Worm (Caenorhabditis elegans) whole organism, L1 larva: ENCODE results near the gene spt-5.

ENCODE experiments used
- C34B4.2 ChIP-seq: sonication (generic microtip); optimal IDR thresholded peaks from 2 replicates; lab custom pipeline; 2017; ENCODE audit warnings: mild to moderate bottlenecking, missing genetic modification characterization, missing compliant biosample characterization
- F16B12.6 ChIP-seq: fragments of 150-350 bp; optimal IDR thresholded peaks from 2 replicates; lab custom pipeline; 2014; ENCODE audit warnings: missing biosample characterization, missing genetic modification characterization
- alr-1 ChIP-seq: fragments of 200-800 bp; sonication (Bioruptor generic); optimal IDR thresholded peaks from 2 replicates; lab custom pipeline; 2018; ENCODE audit warnings: borderline replicate concordance, mild to moderate bottlenecking, missing genetic modification characterization, missing compliant biosample characterization
- ama-1 ChIP-seq: fragments of 150-350 bp; optimal IDR thresholded peaks from 2 replicates; lab custom pipeline; 2014
- blmp-1 ChIP-seq: fragments of 150-350 bp; optimal IDR thresholded peaks from 2 replicates; lab custom pipeline; 2014; ENCODE audit warnings: missing biosample characterization, missing genetic modification characterization
- ceh-82 ChIP-seq, 3 experiments: fragments of 150-350 bp in 1 of 3; sonication (generic microtip) in 2 of 3; optimal IDR thresholded peaks; 2 replicates each; lab custom pipeline; 2014 to 2017; ENCODE audit warnings: missing biosample characterization in 3 of 3, missing genetic modification characterization in 3 of 3
- dsc-1 ChIP-seq: sonication (generic microtip); optimal IDR thresholded peaks from 2 replicates; lab custom pipeline; 2016; ENCODE audit warnings: mild to moderate bottlenecking, missing genetic modification characterization, missing compliant biosample characterization
- efl-1 ChIP-seq, 4 experiments: fragments of 150-350 bp; optimal IDR thresholded peaks in 3 of 4; peaks in 1 of 4; 1 replicate in 1 of 4; 2 replicates in 3 of 4; lab custom pipeline; 2014; ENCODE audit warnings: missing biosample characterization in 2 of 4, missing genetic modification characterization in 2 of 4, missing genetic modification reagents in 2 of 4
- efl-3 ChIP-seq: fragments of 200-800 bp; sonication (Bioruptor generic); optimal IDR thresholded peaks from 2 replicates; lab custom pipeline; 2018; ENCODE audit warnings: mild to moderate bottlenecking, missing genetic modification characterization, missing compliant biosample characterization
- egl-13 ChIP-seq: sonication (generic microtip); optimal IDR thresholded peaks from 2 replicates; lab custom pipeline; 2016; ENCODE audit warnings: missing genotype, missing genetic modification reagents, missing genetic modification characterization, missing compliant biosample characterization
- egl-27 ChIP-seq, 2 experiments: fragments of 150-350 bp in 1 of 2; sonication (generic microtip); optimal IDR thresholded peaks; 3 replicates each; lab custom pipeline; 2017 to 2018; ENCODE audit warnings: missing biosample characterization in 2 of 2, missing genetic modification characterization in 2 of 2, missing genetic modification reagents in 2 of 2
- elt-2 ChIP-seq: sonication (generic microtip); optimal IDR thresholded peaks from 2 replicates; lab custom pipeline; 2016; ENCODE audit warnings: missing genetic modification characterization, mild to moderate bottlenecking, inconsistent platforms, missing compliant biosample characterization, missing genetic modification reagents
- elt-3 ChIP-seq, 6 experiments: fragments of 150-350 bp in 1 of 6; sonication (generic microtip); optimal IDR thresholded peaks; 2 replicates each; lab custom pipeline; 2017 to 2018; ENCODE audit warnings: missing biosample characterization in 6 of 6, missing genetic modification characterization in 6 of 6, inconsistent platforms in 1 of 6
- ets-5 ChIP-seq: fragments of 200-800 bp; sonication (Bioruptor generic); IDR thresholded peaks from 2 replicates; pipeline ENCODE4 v1.3.6; 2022; ENCODE audit warnings: missing genetic modification characterization, missing compliant biosample characterization
- fkh-10 ChIP-seq: sonication (generic microtip); optimal IDR thresholded peaks from 2 replicates; lab custom pipeline; 2017; ENCODE audit warnings: missing biosample characterization, missing genetic modification reagents, missing genetic modification characterization
- fkh-8 ChIP-seq: sonication (generic microtip); optimal IDR thresholded peaks from 2 replicates; lab custom pipeline; 2016; ENCODE audit warnings: mild to moderate bottlenecking, missing genetic modification characterization, missing compliant biosample characterization
- grh-1 ChIP-seq: fragments of 200-800 bp; sonication (Bioruptor generic); IDR thresholded peaks from 2 replicates; pipeline ENCODE4 v1.3.6; 2022; ENCODE audit warnings: missing genetic modification reagents, missing genetic modification characterization, missing compliant biosample characterization
- irx-1 ChIP-seq: sonication (generic microtip); optimal IDR thresholded peaks from 2 replicates; lab custom pipeline; 2016; ENCODE audit warnings: missing genetic modification characterization, missing compliant biosample characterization
- jun-1 ChIP-seq: fragments of 150-350 bp; optimal IDR thresholded peaks from 2 replicates; lab custom pipeline; 2014; ENCODE audit warnings: missing biosample characterization, missing genetic modification reagents, missing genetic modification characterization
- lin-13 ChIP-seq: fragments of 150-350 bp; optimal IDR thresholded peaks from 2 replicates; lab custom pipeline; 2014; ENCODE audit warnings: missing biosample characterization, missing genetic modification reagents, missing genetic modification characterization
- lin-35 ChIP-seq, 2 experiments: fragments of 150-350 bp; optimal IDR thresholded peaks; 2 replicates each; lab custom pipeline; 2014; ENCODE audit warnings: missing biosample characterization in 2 of 2, missing genetic modification characterization in 2 of 2, missing genetic modification reagents in 2 of 2
- lin-39 ChIP-seq: fragments of 150-350 bp; optimal IDR thresholded peaks from 2 replicates; lab custom pipeline; 2014; ENCODE audit warnings: missing biosample characterization, missing genetic modification reagents, missing genetic modification characterization
- lir-3 ChIP-seq: sonication (generic microtip); optimal IDR thresholded peaks from 2 replicates; lab custom pipeline; 2016; ENCODE audit warnings: mild to moderate bottlenecking, missing genetic modification characterization, moderate library complexity, missing compliant biosample characterization; ENCODE audit not compliant: poor library complexity
- lsy-2 ChIP-seq, 2 experiments: fragments of 150-350 bp; optimal IDR thresholded peaks; 2 replicates each; lab custom pipeline; 2014; ENCODE audit warnings: missing biosample characterization in 2 of 2, missing genetic modification characterization in 2 of 2
- nhr-19 ChIP-seq: fragments of 200-800 bp; sonication (Bioruptor generic); conservative IDR thresholded peaks from 2 replicates; pipeline ENCODE4 v1.3.6; 2022; ENCODE audit warnings: missing genetic modification characterization, missing compliant biosample characterization
- nhr-20 ChIP-seq: sonication (generic microtip); optimal IDR thresholded peaks from 2 replicates; lab custom pipeline; 2016; ENCODE audit warnings: mild to moderate bottlenecking, missing genetic modification characterization, missing compliant biosample characterization
- nhr-237 ChIP-seq: fragments of 150-350 bp; optimal IDR thresholded peaks from 2 replicates; lab custom pipeline; 2014; ENCODE audit warnings: missing biosample characterization, missing genetic modification characterization
- nhr-28 ChIP-seq: fragments of 150-350 bp; optimal IDR thresholded peaks from 2 replicates; lab custom pipeline; 2014; ENCODE audit warnings: missing biosample characterization, missing genetic modification characterization
- nhr-47 ChIP-seq: sonication (generic microtip); optimal IDR thresholded peaks from 2 replicates; lab custom pipeline; 2016; ENCODE audit warnings: mild to moderate bottlenecking, missing genetic modification characterization, moderate library complexity, missing compliant biosample characterization
- nhr-71 ChIP-seq: sonication (generic microtip); optimal IDR thresholded peaks from 2 replicates; lab custom pipeline; 2016; ENCODE audit warnings: mild to moderate bottlenecking, missing genetic modification characterization, moderate library complexity, missing compliant biosample characterization
- nhr-76 ChIP-seq: sonication (generic microtip); optimal IDR thresholded peaks from 2 replicates; lab custom pipeline; 2017; ENCODE audit warnings: missing biosample characterization, missing genetic modification characterization
- nhr-77 ChIP-seq: fragments of 150-350 bp; optimal IDR thresholded peaks from 2 replicates; lab custom pipeline; 2014; ENCODE audit warnings: missing biosample characterization, missing genetic modification characterization
- nhr-84 ChIP-seq: sonication (generic microtip); optimal IDR thresholded peaks from 2 replicates; lab custom pipeline; 2017; ENCODE audit warnings: missing biosample characterization, missing genetic modification characterization
- nhr-90 ChIP-seq: sonication (generic microtip); optimal IDR thresholded peaks from 2 replicates; lab custom pipeline; 2016; ENCODE audit warnings: mild to moderate bottlenecking, missing genetic modification characterization, missing compliant biosample characterization; ENCODE audit not compliant: poor library complexity
- pag-3 ChIP-seq: sonication (generic microtip); optimal IDR thresholded peaks from 2 replicates; lab custom pipeline; 2017; ENCODE audit warnings: missing genetic modification characterization, mild to moderate bottlenecking, missing compliant biosample characterization, antibody characterized with exemption, borderline replicate concordance; ENCODE audit not compliant: insufficient read depth
- pax-3 ChIP-seq: fragments of 200-800 bp; sonication (Bioruptor generic); optimal IDR thresholded peaks from 2 replicates; lab custom pipeline; 2018; ENCODE audit warnings: mild to moderate bottlenecking, missing genetic modification characterization, moderate library complexity, missing compliant biosample characterization
- rnt-1 ChIP-seq: sonication (generic microtip); optimal IDR thresholded peaks from 2 replicates; lab custom pipeline; 2016; ENCODE audit warnings: mild to moderate bottlenecking, missing genetic modification characterization, moderate library complexity, missing compliant biosample characterization
- skn-1 ChIP-seq: fragments of 150-350 bp; optimal IDR thresholded peaks from 2 replicates; lab custom pipeline; 2014; ENCODE audit warnings: missing biosample characterization, missing genetic modification characterization
- snu-23 ChIP-seq: sonication (generic microtip); optimal IDR thresholded peaks from 2 replicates; lab custom pipeline; 2016; ENCODE audit warnings: missing genetic modification characterization, missing compliant biosample characterization
- swsn-7 ChIP-seq: sonication (generic microtip); optimal IDR thresholded peaks from 2 replicates; lab custom pipeline; 2016; ENCODE audit warnings: missing genetic modification characterization, missing compliant biosample characterization
- unc-130 ChIP-seq: fragments of 150-350 bp; optimal IDR thresholded peaks from 2 replicates; lab custom pipeline; 2017; ENCODE audit warnings: missing biosample characterization, missing genetic modification characterization, inconsistent platforms
- unc-30 ChIP-seq: sonication (generic microtip); optimal IDR thresholded peaks from 2 replicates; lab custom pipeline; 2017; ENCODE audit warnings: missing biosample characterization, missing genetic modification characterization
- unc-98 ChIP-seq: fragments of 200-800 bp; sonication (Bioruptor generic); IDR thresholded peaks from 2 replicates; pipeline ENCODE4 v1.3.6; 2022; ENCODE audit warnings: missing genetic modification characterization, missing compliant biosample characterization
- vab-15 ChIP-seq: sonication (generic microtip); optimal IDR thresholded peaks from 2 replicates; lab custom pipeline; 2017; ENCODE audit warnings: missing genotype, mild to moderate bottlenecking, missing genetic modification characterization, missing compliant biosample characterization
- xbp-1 ChIP-seq: sonication (generic microtip); optimal IDR thresholded peaks from 2 replicates; lab custom pipeline; 2016; ENCODE audit warnings: missing genetic modification characterization, missing compliant biosample characterization
- zag-1 ChIP-seq: fragments of 150-350 bp; optimal IDR thresholded peaks from 2 replicates; lab custom pipeline; 2014; ENCODE audit warnings: missing biosample characterization, missing genetic modification characterization
- zip-4 ChIP-seq: fragments of 200-800 bp; sonication (Bioruptor generic); optimal IDR thresholded peaks from 2 replicates; lab custom pipeline; 2018; ENCODE audit warnings: mild to moderate bottlenecking, missing genetic modification characterization, moderate library complexity, missing compliant biosample characterization

spt-5 gene

ce11 chrIV:12010377-12010776 lies 40.9 kb upstream of the spt-5 start (continued):
- TF ChIP-seq pag-3 (tag; lab: Kevin White, UChicago) (peak; percentile 97), efl-1 (optimal IDR thresholded peaks at IDR 0.05; lab: Kevin White, UChicago) (peak; percentile 6 to 24), efl-1 (GFP tag; optimal IDR thresholded peaks at IDR 0.05 in 1 of 2; lab: Kevin White, UChicago) (peak; percentile 14 to 90), zip-4 (GFP tag; lab: Kevin White, UChicago) (no peak), irx-1 (tag; lab: Kevin White, UChicago) (no peak), nhr-77 (tag; lab: Kevin White, UChicago) (no peak), unc-30 (tag; lab: Kevin White, UChicago) (no peak), egl-27 (tag; optimal IDR thresholded peaks at IDR 0.05; lab: Kevin White, UChicago) (no peak), C34B4.2 (tag; lab: Kevin White, UChicago) (no peak), nhr-71 (peak; percentile 77), ets-5 (GFP tag; lab: Robert Waterston, UW) (no peak), elt-3 (tag; optimal IDR thresholded peaks at IDR 0.05; lab: Kevin White, UChicago) (no peak), vab-15 (tag; lab: Kevin White, UChicago) (no peak), ceh-82 (tag; optimal IDR thresholded peaks at IDR 0.05; lab: Kevin White, UChicago) (no peak), nhr-19 (GFP tag; lab: Robert Waterston, UW) (peak; percentile 55), ama-1 (lab: Kevin White, UChicago) (no peak), unc-98 (GFP tag; lab: Robert Waterston, UW) (peak; percentile 42; the same call in 1 of the 2 replicates), nhr-237 (tag; lab: Kevin White, UChicago) (no peak), blmp-1 (no peak), lsy-2 (tag; optimal IDR thresholded peaks at IDR 0.05; lab: Kevin White, UChicago) (peak in 1 of 2 experiments; percentile 43), egl-13 (tag; lab: Kevin White, UChicago) (no peak), grh-1 (GFP tag; lab: Robert Waterston, UW) (no peak), F16B12.6 (no peak), swsn-7 (peak; percentile 22), fkh-8 (no peak)

ce11 chrIV:12010859-12011258 lies 40.4 kb upstream of the spt-5 start, which contains the start of the genes ZK617.26 and unc-22:
Gene ZK617.26, minus strand, starts transcription at chrIV:12010959.
Gene unc-22, minus strand, starts transcription at chrIV:12011007.
- TF ChIP-seq pax-3 (no peak), nhr-28 (tag; lab: Kevin White, UChicago) (no peak), alr-1 (tag; lab: Kevin White, UChicago) (no peak), efl-3 (no peak), lir-3 (tag; lab: Kevin White, UChicago) (no peak), elt-3 (tag; optimal IDR thresholded peaks at IDR 0.05; lab: Kevin White, UChicago) (no peak), egl-13 (tag; lab: Kevin White, UChicago) (no peak), nhr-90 (no peak), nhr-84 (tag; lab: Kevin White, UChicago) (no peak), snu-23 (GFP tag; lab: Kevin White, UChicago) (no peak), nhr-47 (tag; lab: Kevin White, UChicago) (no peak), nhr-76 (tag; lab: Kevin White, UChicago) (no peak), efl-1 (optimal IDR thresholded peaks at IDR 0.05; lab: Kevin White, UChicago) (no peak), efl-1 (GFP tag; optimal IDR thresholded peaks at IDR 0.05 in 1 of 2; lab: Kevin White, UChicago) (no peak), unc-130 (tag; lab: Kevin White, UChicago) (no peak)

ce11 chrIV:12012439-12013003 lies 38.8 kb upstream of the spt-5 start:
- TF ChIP-seq rnt-1 (peak; percentile 77), nhr-20 (peak; percentile 32), nhr-19 (GFP tag; lab: Robert Waterston, UW) (peak; percentile 44), lir-3 (tag; lab: Kevin White, UChicago) (no peak), xbp-1 (tag; lab: Kevin White, UChicago) (peak; percentile 25), dsc-1 (tag; lab: Kevin White, UChicago) (peak; percentile 43), fkh-10 (GFP tag; lab: Kevin White, UChicago) (no peak), lin-13 (GFP tag; lab: Kevin White, UChicago) (no peak), blmp-1 (no peak), lin-35 (GFP tag; optimal IDR thresholded peaks at IDR 0.05; lab: Kevin White, UChicago) (peak in 1 of 2 experiments; percentile 12), swsn-7 (peak; percentile 27), snu-23 (GFP tag; lab: Kevin White, UChicago) (peak; percentile 43), efl-1 (optimal IDR thresholded peaks at IDR 0.05; lab: Kevin White, UChicago) (peak in 1 of 2 experiments; percentile 3), efl-1 (GFP tag; optimal IDR thresholded peaks at IDR 0.05 in 1 of 2; lab: Kevin White, UChicago) (peak in 1 of 2 experiments; percentile 73), lin-39 (tag; lab: Kevin White, UChicago) (peak; percentile 42), jun-1 (tag; lab: Kevin White, UChicago) (no peak), zag-1 (no peak), skn-1 (no peak), elt-2 (tag; lab: Kevin White, UChicago) (no peak)
